Fruit fly (Drosophila melanogaster) whole organism, prepupa: Measurements from ENCODE around the gene Pex12.

Experiments used
- Blimp-1 ChIP-seq: fragments of 200-800 bp; sonication (Bioruptor generic); optimal IDR thresholded peaks from 3 replicates; lab custom pipeline; 2017; ENCODE audit warnings: missing biosample characterization, missing genetic modification characterization, mild to moderate bottlenecking, moderate library complexity, missing genetic modification reagents
- CG10631 ChIP-seq: fragments of 200-800 bp; sonication (Bioruptor generic); optimal IDR thresholded peaks from 2 replicates; lab custom pipeline; 2016; ENCODE audit warnings: missing biosample characterization, missing genetic modification characterization
- CG10669 ChIP-seq: fragments of 200-800 bp; sonication (Bioruptor generic); optimal IDR thresholded peaks from 3 replicates; lab custom pipeline; 2018; ENCODE audit warnings: missing biosample characterization, mild to moderate bottlenecking, missing genetic modification characterization, moderate library complexity
- CG11762 ChIP-seq: fragments of 200-800 bp; sonication (Bioruptor generic); optimal IDR thresholded peaks from 3 replicates; lab custom pipeline; 2016; ENCODE audit warnings: missing biosample characterization, missing genetic modification characterization; ENCODE audit not compliant: insufficient read depth
- CG11902 ChIP-seq: fragments of 200-800 bp; sonication (Bioruptor generic); optimal IDR thresholded peaks from 3 replicates; lab custom pipeline; 2016; ENCODE audit warnings: missing biosample characterization, missing genetic modification characterization
- CG15336 ChIP-seq: fragments of 200-800 bp; sonication (Bioruptor generic); IDR thresholded peaks from 2 replicates; pipeline ENCODE4 v1.3.6; 2022; ENCODE audit warnings: missing biosample characterization, missing genetic modification characterization
- CG1621 ChIP-seq: fragments of 200-800 bp; sonication (Bioruptor generic); optimal IDR thresholded peaks from 3 replicates; lab custom pipeline; 2018; ENCODE audit warnings: missing biosample characterization, mild to moderate bottlenecking, missing genetic modification characterization
- CG16779 ChIP-seq: fragments of 200-800 bp; sonication (Bioruptor generic); optimal IDR thresholded peaks from 3 replicates; lab custom pipeline; 2017; ENCODE audit warnings: missing biosample characterization, mild to moderate bottlenecking, missing genetic modification characterization
- CG3032 ChIP-seq: fragments of 200-800 bp; optimal IDR thresholded peaks from 2 replicates; lab custom pipeline; 2019; ENCODE audit warnings: missing biosample characterization, mild to moderate bottlenecking, missing genetic modification characterization, moderate library complexity
- CG32006 ChIP-seq: fragments of 200-800 bp; sonication (Bioruptor generic); optimal IDR thresholded peaks from 3 replicates; lab custom pipeline; 2017; ENCODE audit warnings: missing biosample characterization, mild to moderate bottlenecking, missing genetic modification characterization
- CG3919 ChIP-seq: fragments of 200-800 bp; sonication (Bioruptor generic); optimal IDR thresholded peaks from 3 replicates; lab custom pipeline; 2016; ENCODE audit warnings: missing biosample characterization, missing genetic modification characterization
- CG6163 ChIP-seq: fragments of 200-800 bp; sonication (Bioruptor generic); IDR thresholded peaks from 3 replicates; pipeline ENCODE4 v1.3.6; 2022; ENCODE audit warnings: missing biosample characterization, missing genetic modification characterization
- CG6276 ChIP-seq: fragments of 200-800 bp; sonication (Bioruptor generic); optimal IDR thresholded peaks from 2 replicates; lab custom pipeline; 2017; ENCODE audit warnings: missing biosample characterization, mild to moderate bottlenecking, missing genetic modification characterization
- CG6792 ChIP-seq: fragments of 200-800 bp; sonication (Bioruptor generic); optimal IDR thresholded peaks from 3 replicates; lab custom pipeline; 2016; ENCODE audit warnings: missing biosample characterization, missing genetic modification characterization
- CG6808 ChIP-seq: fragments of 200-800 bp; sonication (Bioruptor generic); optimal IDR thresholded peaks from 3 replicates; lab custom pipeline; 2017; ENCODE audit warnings: missing biosample characterization, missing genetic modification characterization, mild to moderate bottlenecking, moderate library complexity, missing genetic modification reagents
- CG7368 ChIP-seq: fragments of 200-800 bp; sonication (Bioruptor generic); optimal IDR thresholded peaks from 3 replicates; lab custom pipeline; 2016; ENCODE audit warnings: missing biosample characterization, missing genetic modification characterization
- CG8119 ChIP-seq: fragments of 200-800 bp; sonication (Bioruptor generic); IDR thresholded peaks from 3 replicates; pipeline ENCODE4 v1.3.6; 2022; ENCODE audit warnings: missing biosample characterization, missing genetic modification characterization
- CG8319 ChIP-seq: fragments of 200-800 bp; sonication (Bioruptor generic); optimal IDR thresholded peaks from 3 replicates; lab custom pipeline; 2016; ENCODE audit warnings: missing biosample characterization, missing genetic modification characterization
- Eip75B ChIP-seq: fragments of 200-800 bp; sonication (Bioruptor generic); optimal IDR thresholded peaks from 3 replicates; lab custom pipeline; 2016; ENCODE audit warnings: missing biosample characterization, missing genetic modification characterization
- Eip78C ChIP-seq: fragments of 200-800 bp; sonication (Bioruptor generic); peaks from one replicate; lab custom pipeline; 2016; ENCODE audit warnings: missing biosample characterization, missing genetic modification characterization
- Ets21C ChIP-seq: fragments of 200-800 bp; sonication (Bioruptor generic); optimal IDR thresholded peaks from 3 replicates; lab custom pipeline; 2016; ENCODE audit warnings: missing biosample characterization, missing genetic modification characterization
- Ets96B ChIP-seq: fragments of 200-800 bp; optimal IDR thresholded peaks from 2 replicates; lab custom pipeline; 2019; ENCODE audit warnings: missing biosample characterization, mild to moderate bottlenecking, missing genetic modification characterization, moderate library complexity
- Gug ChIP-seq: fragments of 200-800 bp; sonication (Bioruptor generic); IDR thresholded peaks from 2 replicates; pipeline ENCODE4 v1.3.6; 2022; ENCODE audit warnings: missing biosample characterization, missing genetic modification characterization
- Hr38 ChIP-seq: sonication (Bioruptor generic); optimal IDR thresholded peaks from 2 replicates; lab custom pipeline; 2016; ENCODE audit warnings: missing biosample characterization, missing genetic modification characterization
- Hr4 ChIP-seq: fragments of 200-800 bp; sonication (Bioruptor generic); optimal IDR thresholded peaks from 3 replicates; lab custom pipeline; 2016; ENCODE audit warnings: missing biosample characterization, missing genetic modification characterization
- Lpt ChIP-seq: fragments of 200-800 bp; sonication (Bioruptor generic); optimal IDR thresholded peaks from 3 replicates; lab custom pipeline; 2016; ENCODE audit warnings: missing biosample characterization, missing genetic modification characterization
- Met ChIP-seq: fragments of 200-800 bp; sonication (Bioruptor generic); optimal IDR thresholded peaks from 3 replicates; lab custom pipeline; 2016; ENCODE audit warnings: missing biosample characterization, missing genetic modification characterization
- OdsH ChIP-seq: fragments of 200-800 bp; sonication (Bioruptor generic); optimal IDR thresholded peaks from 3 replicates; lab custom pipeline; 2016; ENCODE audit warnings: missing biosample characterization, missing genetic modification characterization
- Smox ChIP-seq: fragments of 200-800 bp; sonication (Bioruptor generic); optimal IDR thresholded peaks from 3 replicates; lab custom pipeline; 2016; ENCODE audit warnings: missing biosample characterization, missing genetic modification characterization
- Sox102F ChIP-seq: fragments of 200-800 bp; sonication (Bioruptor generic); optimal IDR thresholded peaks from 2 replicates; lab custom pipeline; 2016; ENCODE audit warnings: missing biosample characterization, mild to moderate bottlenecking, missing genetic modification characterization
- Sox14 ChIP-seq: fragments of 200-800 bp; sonication (Bioruptor generic); optimal IDR thresholded peaks from 3 replicates; lab custom pipeline; 2016; ENCODE audit warnings: missing biosample characterization, missing genetic modification characterization
- Sox15 ChIP-seq: fragments of 200-800 bp; sonication (Bioruptor generic); optimal IDR thresholded peaks from 3 replicates; lab custom pipeline; 2016; ENCODE audit warnings: missing biosample characterization, missing genetic modification characterization
- acj6 ChIP-seq: fragments of 200-800 bp; sonication (Bioruptor generic); optimal IDR thresholded peaks from 3 replicates; lab custom pipeline; 2016; ENCODE audit warnings: missing biosample characterization, missing genetic modification characterization
- cyc ChIP-seq: fragments of 200-800 bp; sonication (Bioruptor generic); optimal IDR thresholded peaks from 3 replicates; lab custom pipeline; 2016; ENCODE audit warnings: missing biosample characterization, missing genetic modification characterization
- dsx ChIP-seq: fragments of 200-800 bp; optimal IDR thresholded peaks from 3 replicates; lab custom pipeline; 2019; ENCODE audit warnings: missing biosample characterization, mild to moderate bottlenecking, missing genetic modification characterization, moderate library complexity; ENCODE audit not compliant: poor library complexity, severe bottlenecking
- eg ChIP-seq: fragments of 200-800 bp; sonication (Bioruptor generic); IDR thresholded peaks from 3 replicates; pipeline ENCODE4 v1.3.6; 2022; ENCODE audit warnings: missing biosample characterization, missing genetic modification characterization
- esn ChIP-seq: fragments of 200-800 bp; sonication (Bioruptor generic); optimal IDR thresholded peaks from 2 replicates; lab custom pipeline; 2016; ENCODE audit warnings: missing biosample characterization, mild to moderate bottlenecking, missing genetic modification characterization, moderate library complexity
- fd59A ChIP-seq: fragments of 200-800 bp; sonication (Bioruptor generic); optimal IDR thresholded peaks from 2 replicates; lab custom pipeline; 2017; ENCODE audit warnings: missing biosample characterization, mild to moderate bottlenecking, missing genetic modification characterization, missing genetic modification reagents
- fd85E ChIP-seq: fragments of 200-800 bp; sonication (Bioruptor generic); optimal IDR thresholded peaks from 3 replicates; lab custom pipeline; 2016; ENCODE audit warnings: missing biosample characterization, missing genetic modification characterization
- fkh ChIP-seq: fragments of 200-800 bp; sonication (Bioruptor generic); optimal IDR thresholded peaks from 3 replicates; lab custom pipeline; 2017; ENCODE audit warnings: missing biosample characterization, mild to moderate bottlenecking, missing genetic modification characterization, moderate library complexity
- lz ChIP-seq: fragments of 200-800 bp; sonication (Bioruptor generic); optimal IDR thresholded peaks from 3 replicates; lab custom pipeline; 2016; ENCODE audit warnings: missing biosample characterization, missing genetic modification characterization
- pdm3 ChIP-seq: fragments of 200-800 bp; sonication (Bioruptor generic); optimal IDR thresholded peaks from 3 replicates; lab custom pipeline; 2016; ENCODE audit warnings: missing biosample characterization, missing genetic modification characterization
- salr ChIP-seq, 2 experiments: fragments of 200-800 bp; sonication (Bioruptor generic); optimal IDR thresholded peaks; 3 replicates each; lab custom pipeline; 2016 to 2018; ENCODE audit warnings: missing biosample characterization in 2 of 2, missing genetic modification characterization in 2 of 2, mild to moderate bottlenecking in 1 of 2
- spab ChIP-seq: fragments of 200-800 bp; sonication (Bioruptor generic); optimal IDR thresholded peaks from 2 replicates; lab custom pipeline; 2017; ENCODE audit warnings: missing biosample characterization, mild to moderate bottlenecking, missing genetic modification characterization, missing genetic modification reagents
- ss ChIP-seq, 2 experiments: fragments of 200-800 bp; sonication (Bioruptor generic); optimal IDR thresholded peaks; 2 replicates in 1 of 2; 3 replicates in 1 of 2; lab custom pipeline; 2017 to 2018; ENCODE audit warnings: mild to moderate bottlenecking in 2 of 2, missing biosample characterization in 2 of 2, missing genetic modification characterization in 2 of 2, moderate library complexity in 1 of 2
- topi ChIP-seq: fragments of 200-800 bp; sonication (Bioruptor generic); optimal IDR thresholded peaks from 3 replicates; lab custom pipeline; 2016; ENCODE audit warnings: missing biosample characterization, missing genetic modification characterization
- vri ChIP-seq: fragments of 200-800 bp; sonication (Bioruptor generic); optimal IDR thresholded peaks from 3 replicates; lab custom pipeline; 2016; ENCODE audit warnings: missing biosample characterization, mild to moderate bottlenecking, missing genetic modification characterization

Pex12 gene

dm6 chr2L:856001-856400, 40.2 kb downstream of the Pex12 start:
- TF ChIP-seq esn (GFP tag; lab: Kevin White, UChicago) (no peak), Smox (GFP tag; lab: Kevin White, UChicago) (no peak), salr (GFP tag; optimal IDR thresholded peaks at IDR 0.05; lab: Kevin White, UChicago) (no peak), spab (GFP tag; lab: Kevin White, UChicago) (no peak), Met (GFP tag; lab: Kevin White, UChicago) (no peak), CG7368 (GFP tag; lab: Kevin White, UChicago) (no peak), fkh (GFP tag; lab: Kevin White, UChicago) (peak; percentile 83)

- TF ChIP-seq Met (GFP tag; lab: Kevin White, UChicago): peak; percentile 19
- TF ChIP-seq Eip78C (GFP tag; lab: Kevin White, UChicago): peak; percentile 81
- peak; percentile 16 for TF ChIP-seq Sox14 (GFP tag; lab: Kevin White, UChicago)
- TF ChIP-seq fkh (GFP tag; lab: Kevin White, UChicago): peak; percentile 20
- peak; percentile 29; the same call in 1 of the 2 replicates for TF ChIP-seq Gug (GFP tag; lab: Robert Waterston, UW)
- TF ChIP-seq CG11762 (GFP tag; lab: Kevin White, UChicago): no peak
- 0 out of 2 replicates have a peak, but pooled peaks have one; percentile 35 for TF ChIP-seq CG15336
- peak; percentile 73 for TF ChIP-seq CG6163 (GFP tag; lab: Robert Waterston, UW)
- TF ChIP-seq Ets96B (tag; lab: Kevin White, UChicago): peak; percentile 36
- TF ChIP-seq ss (GFP tag; optimal IDR thresholded peaks at IDR 0.05; lab: Kevin White, UChicago): no peak
- TF ChIP-seq topi (GFP tag; lab: Kevin White, UChicago): peak; percentile 28
- no peak for TF ChIP-seq CG3032 (tag; lab: Kevin White, UChicago)
- TF ChIP-seq eg (GFP tag; lab: Robert Waterston, UW): peak; percentile 74
- peak; percentile 36 for TF ChIP-seq CG32006 (GFP tag; lab: Kevin White, UChicago)
- TF ChIP-seq CG6276 (GFP tag; lab: Kevin White, UChicago): peak; percentile 24
- peak; percentile 12 for TF ChIP-seq CG1621 (tag; lab: Kevin White, UChicago)
- no peak for TF ChIP-seq CG6808 (GFP tag; lab: Kevin White, UChicago)
- TF ChIP-seq vri: no peak
- no peak for TF ChIP-seq Hr38 (GFP tag; lab: Kevin White, UChicago)
- TF ChIP-seq CG8119 (GFP tag; lab: Robert Waterston, UW): peak; percentile 37; the same call in 1 of the 3 replicates
- TF ChIP-seq CG16779 (tag; lab: Kevin White, UChicago): no peak
- TF ChIP-seq acj6 (GFP tag; lab: Kevin White, UChicago): peak; percentile 29
- no peak for TF ChIP-seq Ets21C (GFP tag; lab: Kevin White, UChicago)
- no peak for TF ChIP-seq dsx
- peak; percentile 54 for TF ChIP-seq pdm3 (GFP tag; lab: Kevin White, UChicago)
- peak; percentile 16 for TF ChIP-seq cyc (GFP tag; lab: Kevin White, UChicago)
- TF ChIP-seq CG8319 (GFP tag; lab: Kevin White, UChicago): peak; percentile 4
- TF ChIP-seq lz (GFP tag; lab: Kevin White, UChicago): peak; percentile 1
- TF ChIP-seq Eip75B: peak; percentile 26
- no peak for TF ChIP-seq Blimp-1 (GFP tag; lab: Kevin White, UChicago)
- TF ChIP-seq Lpt (GFP tag; lab: Kevin White, UChicago): peak; percentile 14
- peak; percentile 47 for TF ChIP-seq CG3919 (GFP tag; lab: Kevin White, UChicago)
- TF ChIP-seq CG7368 (GFP tag; lab: Kevin White, UChicago): peak; percentile 41
- TF ChIP-seq Smox (GFP tag; lab: Kevin White, UChicago): no peak
- peak; percentile 17 for TF ChIP-seq OdsH (GFP tag; lab: Kevin White, UChicago)
- no peak for TF ChIP-seq fd59A
- no peak for TF ChIP-seq salr (GFP tag; optimal IDR thresholded peaks at IDR 0.05; lab: Kevin White, UChicago)
- TF ChIP-seq Sox15 (GFP tag; lab: Kevin White, UChicago): peak; percentile 17
- TF ChIP-seq Hr4 (GFP tag; lab: Kevin White, UChicago): peak; percentile 28
- no peak for TF ChIP-seq fd85E (GFP tag; lab: Kevin White, UChicago)
- no peak for TF ChIP-seq CG10669 (GFP tag; lab: Kevin White, UChicago)
- TF ChIP-seq Sox102F (GFP tag; lab: Kevin White, UChicago): no peak
- peak; percentile 23 for TF ChIP-seq CG10631 (GFP tag; lab: Kevin White, UChicago)
- peak; percentile 24 for TF ChIP-seq CG6792 (GFP tag; lab: Kevin White, UChicago)
- peak; percentile 47 for TF ChIP-seq CG11902 (GFP tag; lab: Kevin White, UChicago)
Measured at dm6 chr2L:856690-857488, 41.1 kb downstream of the Pex12 start.
